Worm (Caenorhabditis elegans) whole organism, young adult: ENCODE data around the gene ani-2.

Experiments
- B0336.3 ChIP-seq: fragments of 200-800 bp; sonication (Bioruptor generic); IDR thresholded peaks from 2 replicates; pipeline ENCODE4 v1.3.6; 2022; ENCODE audit warnings: missing genetic modification characterization, missing compliant biosample characterization
- C06A6.2 ChIP-seq: fragments of 200-800 bp; sonication (Bioruptor generic); conservative IDR thresholded peaks from 2 replicates; pipeline ENCODE4 v1.3.6; 2022; ENCODE audit warnings: missing genetic modification characterization, missing compliant biosample characterization
- F10E7.11 ChIP-seq: sonication (generic microtip); optimal IDR thresholded peaks from 2 replicates; lab custom pipeline; 2017; ENCODE audit warnings: mild to moderate bottlenecking, missing genetic modification characterization, moderate library complexity, missing compliant biosample characterization
- F22D6.2 ChIP-seq: sonication (generic microtip); optimal IDR thresholded peaks from 2 replicates; lab custom pipeline; 2016; ENCODE audit warnings: mild to moderate bottlenecking, missing genetic modification characterization, missing compliant biosample characterization
- F23B12.7 ChIP-seq: sonication (generic microtip); optimal IDR thresholded peaks from 2 replicates; lab custom pipeline; 2017; ENCODE audit warnings: missing genetic modification characterization, mild to moderate bottlenecking, missing compliant biosample characterization, antibody characterized with exemption, moderate library complexity; ENCODE audit not compliant: insufficient read depth
- K12H6.12 ChIP-seq: fragments of 200-800 bp; sonication (Bioruptor generic); optimal IDR thresholded peaks from 2 replicates; lab custom pipeline; 2018; ENCODE audit warnings: mild to moderate bottlenecking, missing genetic modification characterization, missing compliant biosample characterization
- T26A5.8 ChIP-seq: sonication (generic microtip); optimal IDR thresholded peaks from 2 replicates; lab custom pipeline; 2016; ENCODE audit warnings: missing genetic modification characterization, missing compliant biosample characterization
- Y53G8AR.9 ChIP-seq: fragments of 200-800 bp; sonication (Bioruptor generic); conservative IDR thresholded peaks from 2 replicates; pipeline ENCODE4 v1.3.6; 2022; ENCODE audit warnings: missing genetic modification reagents, missing genetic modification characterization, missing compliant biosample characterization
- Y67H2A.10 ChIP-seq: fragments of 200-800 bp; sonication (Bioruptor generic); conservative IDR thresholded peaks from 2 replicates; pipeline ENCODE4 v1.3.6; 2022; ENCODE audit warnings: missing genetic modification reagents, missing genetic modification characterization, missing compliant biosample characterization
- atf-7 ChIP-seq: sonication (generic microtip); optimal IDR thresholded peaks from 2 replicates; lab custom pipeline; 2017; ENCODE audit warnings: mild to moderate bottlenecking, missing genetic modification characterization, missing compliant biosample characterization
- attf-5 ChIP-seq: fragments of 200-800 bp; sonication (Bioruptor generic); optimal IDR thresholded peaks from 2 replicates; lab custom pipeline; 2018; ENCODE audit warnings: mild to moderate bottlenecking, missing genetic modification characterization, missing compliant biosample characterization
- attf-6 ChIP-seq: fragments of 200-800 bp; sonication (Bioruptor generic); IDR thresholded peaks from 2 replicates; pipeline ENCODE4 v1.3.6; 2022; ENCODE audit warnings: missing genetic modification reagents, missing genetic modification characterization, missing compliant biosample characterization
- bed-2 ChIP-seq: fragments of 200-800 bp; sonication (Bioruptor generic); IDR thresholded peaks from 2 replicates; pipeline ENCODE4 v1.3.6; 2022; ENCODE audit warnings: missing genetic modification reagents, missing genetic modification characterization, missing compliant biosample characterization
- cebp-2 ChIP-seq: fragments of 200-800 bp; sonication (Bioruptor generic); IDR thresholded peaks from 2 replicates; pipeline ENCODE4 v1.3.6; 2022; ENCODE audit warnings: missing genetic modification characterization, missing compliant biosample characterization
- ceh-91 ChIP-seq: fragments of 200-800 bp; sonication (Bioruptor generic); IDR thresholded peaks from 2 replicates; pipeline ENCODE4 v1.3.6; 2022; ENCODE audit warnings: missing genetic modification reagents, missing genetic modification characterization, missing compliant biosample characterization
- chd-7 ChIP-seq: sonication (generic microtip); optimal IDR thresholded peaks from 2 replicates; lab custom pipeline; 2016; ENCODE audit warnings: mild to moderate bottlenecking, missing genetic modification characterization, moderate library complexity, missing compliant biosample characterization
- die-1 ChIP-seq: sonication (generic microtip); optimal IDR thresholded peaks from 2 replicates; lab custom pipeline; 2016; ENCODE audit warnings: missing genotype, mild to moderate bottlenecking, missing genetic modification characterization, missing compliant biosample characterization
- egl-18 ChIP-seq: fragments of 200-800 bp; sonication (Bioruptor generic); IDR thresholded peaks from 2 replicates; pipeline ENCODE4 v1.3.6; 2022; ENCODE audit warnings: missing genetic modification reagents, missing genetic modification characterization, missing compliant biosample characterization
- egl-44 ChIP-seq: fragments of 200-800 bp; sonication (Bioruptor generic); IDR thresholded peaks from 2 replicates; pipeline ENCODE4 v1.3.6; 2022; ENCODE audit warnings: missing genetic modification reagents, missing genetic modification characterization, missing compliant biosample characterization
- egrh-3 ChIP-seq: fragments of 200-800 bp; sonication (Bioruptor generic); IDR thresholded peaks from 2 replicates; pipeline ENCODE4 v1.3.6; 2022; ENCODE audit warnings: missing genetic modification reagents, missing genetic modification characterization, missing compliant biosample characterization
- ets-4 ChIP-seq: fragments of 200-800 bp; sonication (Bioruptor generic); optimal IDR thresholded peaks from 2 replicates; lab custom pipeline; 2018; ENCODE audit warnings: mild to moderate bottlenecking, missing genetic modification characterization, missing compliant biosample characterization
- gei-17 ChIP-seq: fragments of 200-800 bp; sonication (Bioruptor generic); optimal IDR thresholded peaks from 2 replicates; lab custom pipeline; 2018; ENCODE audit warnings: mild to moderate bottlenecking, missing genetic modification characterization, missing compliant biosample characterization
- hlh-26 ChIP-seq: fragments of 200-800 bp; sonication (Bioruptor generic); conservative IDR thresholded peaks from 2 replicates; pipeline ENCODE4 v1.3.6; 2022; ENCODE audit warnings: missing genetic modification reagents, missing genetic modification characterization, missing compliant biosample characterization
- hmg-1.2 ChIP-seq: fragments of 200-800 bp; sonication (Bioruptor generic); IDR thresholded peaks from 2 replicates; pipeline ENCODE4 v1.3.6; 2022; ENCODE audit warnings: missing genetic modification reagents, missing genetic modification characterization, missing compliant biosample characterization
- let-526 ChIP-seq: fragments of 200-800 bp; sonication (Bioruptor generic); IDR thresholded peaks from 2 replicates; pipeline ENCODE4 v1.3.6; 2022; ENCODE audit warnings: missing genetic modification reagents, missing genetic modification characterization, missing compliant biosample characterization
- let-607 ChIP-seq, 2 experiments: fragments of 200-800 bp in 1 of 2; sonication (Bioruptor generic) in 1 of 2; sonication (generic microtip) in 1 of 2; optimal IDR thresholded peaks; 2 replicates each; lab custom pipeline; 2016 to 2018; ENCODE audit warnings: mild to moderate bottlenecking in 2 of 2, missing compliant biosample characterization in 2 of 2, missing genetic modification characterization in 2 of 2, moderate library complexity in 2 of 2, missing genotype in 1 of 2
- lin-26 ChIP-seq: fragments of 200-800 bp; sonication (Bioruptor generic); IDR thresholded peaks from 2 replicates; pipeline ENCODE4 v1.3.6; 2022; ENCODE audit warnings: missing genetic modification reagents, missing genetic modification characterization, missing compliant biosample characterization
- lin-40 ChIP-seq: sonication (generic microtip); optimal IDR thresholded peaks from 2 replicates; lab custom pipeline; 2016; ENCODE audit warnings: missing genetic modification characterization, mild to moderate bottlenecking, missing compliant biosample characterization, missing genotype, missing genetic modification reagents
- madf-10 ChIP-seq: sonication (generic microtip); optimal IDR thresholded peaks from 2 replicates; lab custom pipeline; 2016; ENCODE audit warnings: mild to moderate bottlenecking, missing genetic modification characterization, missing compliant biosample characterization
- madf-3 ChIP-seq: fragments of 200-800 bp; sonication (Bioruptor generic); IDR thresholded peaks from 2 replicates; pipeline ENCODE4 v1.3.6; 2022; ENCODE audit warnings: missing genetic modification reagents, missing genetic modification characterization, missing compliant biosample characterization
- madf-6 ChIP-seq: fragments of 200-800 bp; sonication (Bioruptor generic); IDR thresholded peaks from 2 replicates; pipeline ENCODE4 v1.3.6; 2022; ENCODE audit warnings: missing genetic modification reagents, missing genetic modification characterization, missing compliant biosample characterization
- mcd-1 ChIP-seq: fragments of 200-800 bp; sonication (Bioruptor generic); IDR thresholded peaks from 2 replicates; pipeline ENCODE4 v1.3.6; 2022; ENCODE audit warnings: missing genetic modification reagents, missing genetic modification characterization, missing compliant biosample characterization
- nfyb-1 ChIP-seq: fragments of 200-800 bp; sonication (Bioruptor generic); IDR thresholded peaks from 2 replicates; pipeline ENCODE4 v1.3.6; 2022; ENCODE audit warnings: missing genetic modification reagents, missing genetic modification characterization, missing compliant biosample characterization
- nhr-120 ChIP-seq: fragments of 200-800 bp; sonication (Bioruptor generic); IDR thresholded peaks from 2 replicates; pipeline ENCODE4 v1.3.6; 2022; ENCODE audit warnings: missing genetic modification characterization, missing compliant biosample characterization
- pbrm-1 ChIP-seq: fragments of 200-800 bp; sonication (Bioruptor generic); IDR thresholded peaks from 2 replicates; pipeline ENCODE4 v1.3.6; 2022; ENCODE audit warnings: missing genetic modification reagents, missing genetic modification characterization, missing compliant biosample characterization
- pha-4 ChIP-seq: fragments of 150-350 bp; sonication (generic microtip); optimal IDR thresholded peaks from 2 replicates; lab custom pipeline; 2014; ENCODE audit warnings: missing biosample characterization, missing genetic modification reagents, missing genetic modification characterization
- rcor-1 ChIP-seq: fragments of 200-800 bp; sonication (Bioruptor generic); IDR thresholded peaks from 2 replicates; pipeline ENCODE4 v1.3.6; 2022; ENCODE audit warnings: missing genetic modification reagents, missing genetic modification characterization, missing compliant biosample characterization
- repo-1 ChIP-seq: sonication (generic microtip); optimal IDR thresholded peaks from 2 replicates; lab custom pipeline; 2017; ENCODE audit warnings: mild to moderate bottlenecking, missing genetic modification characterization, missing compliant biosample characterization
- sea-2 ChIP-seq: fragments of 200-800 bp; sonication (Bioruptor generic); IDR thresholded peaks from 2 replicates; pipeline ENCODE4 v1.3.6; 2022; ENCODE audit warnings: missing genetic modification characterization, missing compliant biosample characterization
- snpc-1.3 ChIP-seq: sonication (generic microtip); optimal IDR thresholded peaks from 2 replicates; lab custom pipeline; 2017; ENCODE audit warnings: missing genetic modification characterization, mild to moderate bottlenecking, missing compliant biosample characterization, antibody characterized with exemption, moderate library complexity, missing genotype, missing genetic modification reagents; ENCODE audit not compliant: insufficient read depth
- snpc-4 ChIP-seq, 5 experiments: fragments of 150-350 bp in 1 of 5; sonication (generic microtip) in 4 of 5; optimal IDR thresholded peaks; 2 replicates each; lab custom pipeline; 2014 to 2018; ENCODE audit warnings: missing genetic modification characterization in 5 of 5, missing biosample characterization in 3 of 5, antibody characterized with exemption in 2 of 5, mild to moderate bottlenecking in 2 of 5, missing compliant biosample characterization in 2 of 5, missing genotype in 2 of 5, moderate library complexity in 2 of 5, missing genetic modification reagents in 1 of 5
- somi-1 ChIP-seq: fragments of 200-800 bp; sonication (Bioruptor generic); optimal IDR thresholded peaks from 2 replicates; lab custom pipeline; 2018; ENCODE audit warnings: mild to moderate bottlenecking, missing genetic modification characterization, missing compliant biosample characterization
- tbp1 ChIP-seq: fragments of 200-800 bp; sonication (Bioruptor generic); optimal IDR thresholded peaks from 2 replicates; lab custom pipeline; 2018; ENCODE audit warnings: mild to moderate bottlenecking, missing genetic modification characterization, missing compliant biosample characterization
- tlf-1 ChIP-seq: fragments of 200-800 bp; sonication (Bioruptor generic); optimal IDR thresholded peaks from 2 replicates; lab custom pipeline; 2018; ENCODE audit warnings: mild to moderate bottlenecking, missing genetic modification characterization, missing compliant biosample characterization
- unc-62 ChIP-seq: fragments of 150-350 bp; optimal IDR thresholded peaks from 2 replicates; lab custom pipeline; 2014; ENCODE audit warnings: missing biosample characterization, missing genetic modification reagents, missing genetic modification characterization
- zfh-2 ChIP-seq: fragments of 200-800 bp; sonication (Bioruptor generic); conservative IDR thresholded peaks from 2 replicates; pipeline ENCODE4 v1.3.6; 2022; ENCODE audit warnings: missing genetic modification reagents, missing genetic modification characterization, missing compliant biosample characterization
- ztf-18 ChIP-seq: sonication (generic microtip); optimal IDR thresholded peaks from 2 replicates; lab custom pipeline; 2016; ENCODE audit warnings: missing genotype, mild to moderate bottlenecking, missing genetic modification characterization, missing compliant biosample characterization
- ztf-26 ChIP-seq: sonication (generic microtip); optimal IDR thresholded peaks from 2 replicates; lab custom pipeline; 2017; ENCODE audit warnings: missing genetic modification characterization, missing compliant biosample characterization

The ani-2 gene

DNA sequence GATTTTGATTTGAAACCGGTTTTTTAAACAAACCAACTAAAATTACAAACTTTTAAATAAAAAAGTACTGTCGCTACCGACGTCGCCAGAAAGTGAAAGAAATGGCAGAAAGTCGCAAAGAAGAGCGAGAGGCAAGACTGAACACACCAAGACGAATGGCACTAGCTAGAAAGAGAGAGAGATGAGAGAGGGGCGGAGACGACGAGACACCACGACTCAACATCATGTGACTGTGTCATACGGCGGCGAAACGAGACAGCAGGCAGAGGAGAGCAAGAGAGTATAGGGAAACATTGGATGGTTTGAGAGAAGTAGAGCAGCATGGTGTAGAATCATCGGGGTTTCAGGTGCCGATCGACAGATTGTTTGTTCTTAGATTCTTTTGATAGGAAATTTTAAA is 16.8 kb downstream of the ani-2 start:
- TF ChIP-seq repo-1 (peak; percentile 52), ceh-91 (peak; percentile 13; the same call in 1 of the 2 replicates), mcd-1 (GFP tag; lab: Robert Waterston, UW) (peak; percentile 85), zfh-2 (GFP tag; lab: Robert Waterston, UW) (peak; percentile 82), pha-4 (tag; lab: Kevin White, UChicago) (peak; percentile 79), snpc-4 (GFP tag; optimal IDR thresholded peaks at IDR 0.05; lab: Kevin White, UChicago) (no peak), snpc-4 (tag; optimal IDR thresholded peaks at IDR 0.05; lab: Kevin White, UChicago) (peak in 3 of 4 experiments; percentile 4 to 56 (median 53)), let-526 (GFP tag; lab: Robert Waterston, UW) (peak; percentile 75; the same call in 1 of the 2 replicates), ztf-18 (tag; lab: Kevin White, UChicago) (peak; percentile 63), chd-7 (peak; percentile 64), attf-5 (GFP tag; lab: Kevin White, UChicago) (peak; percentile 82), madf-6 (no peak), attf-6 (GFP tag; lab: Robert Waterston, UW) (no peak), K12H6.12 (tag; lab: Kevin White, UChicago) (peak; percentile 75), tbp1 (GFP tag; lab: Kevin White, UChicago) (peak; percentile 53), nfyb-1 (GFP tag; lab: Robert Waterston, UW) (peak; percentile 57; the same call in 1 of the 2 replicates), lin-40 (tag; lab: Kevin White, UChicago) (peak; percentile 84), T26A5.8 (tag; lab: Kevin White, UChicago) (no peak), somi-1 (GFP tag; lab: Kevin White, UChicago) (peak; percentile 64), egrh-3 (GFP tag; lab: Robert Waterston, UW) (peak; percentile 53; the same call in 1 of the 2 replicates), egl-18 (GFP tag; lab: Robert Waterston, UW) (peak; percentile 42; the same call in 1 of the 2 replicates), tlf-1 (peak; percentile 64), ztf-26 (tag; lab: Kevin White, UChicago) (peak; percentile 67), let-607 (tag; optimal IDR thresholded peaks at IDR 0.05; lab: Kevin White, UChicago) (peak in 1 of 2 experiments; percentile 71), F10E7.11 (no peak), snpc-1.3 (tag; lab: Kevin White, UChicago) (no peak), ets-4 (peak; percentile 48), pbrm-1 (GFP tag; lab: Robert Waterston, UW) (peak; percentile 72), C06A6.2 (GFP tag; lab: Robert Waterston, UW) (peak; percentile 80), Y67H2A.10 (peak; percentile 74), egl-44 (peak; percentile 81), F23B12.7 (tag; lab: Kevin White, UChicago) (peak; percentile 42), Y53G8AR.9 (GFP tag; lab: Robert Waterston, UW) (peak; percentile 78), unc-62 (GFP tag; lab: Kevin White, UChicago) (peak; percentile 88), madf-3 (GFP tag; lab: Robert Waterston, UW) (0 out of 2 replicates have a peak, but pooled peaks have one; percentile 67), gei-17 (peak; percentile 56), B0336.3 (no peak), hmg-1.2 (peak; percentile 80), F22D6.2 (peak; percentile 52), hlh-26 (no peak), die-1 (peak; percentile 35), madf-10 (peak; percentile 82), sea-2 (no peak), lin-26 (peak; percentile 72; the same call in 1 of the 2 replicates), bed-2 (GFP tag; lab: Robert Waterston, UW) (no peak), cebp-2 (no peak), rcor-1 (GFP tag; lab: Robert Waterston, UW) (0 out of 2 replicates have a peak, but pooled peaks have one; percentile 28), atf-7 (tag; lab: Kevin White, UChicago) (peak; percentile 73), nhr-120 (GFP tag; lab: Robert Waterston, UW) (no peak)
